Worm (Caenorhabditis elegans) whole organism, L1 larva: ENCODE data around the gene F55G11.6.

Source experiments
- aha-1 ChIP-seq: fragments of 150-350 bp; optimal IDR thresholded peaks from 2 replicates; lab custom pipeline; 2014; ENCODE audit warnings: missing biosample characterization, missing genetic modification characterization
- ceh-90 ChIP-seq: sonication (generic microtip); optimal IDR thresholded peaks from 2 replicates; lab custom pipeline; 2016; ENCODE audit warnings: missing genetic modification characterization, missing compliant biosample characterization
- elt-3 ChIP-seq, 6 experiments: fragments of 150-350 bp in 1 of 6; sonication (generic microtip); optimal IDR thresholded peaks; 2 replicates each; lab custom pipeline; 2017 to 2018; ENCODE audit warnings: missing biosample characterization in 6 of 6, missing genetic modification characterization in 6 of 6, inconsistent platforms in 1 of 6
- ets-5 ChIP-seq: fragments of 200-800 bp; sonication (Bioruptor generic); IDR thresholded peaks from 2 replicates; pipeline ENCODE4 v1.3.6; 2022; ENCODE audit warnings: missing genetic modification characterization, missing compliant biosample characterization
- isw-1 ChIP-seq: fragments of 200-800 bp; sonication (Bioruptor generic); IDR thresholded peaks from 2 replicates; pipeline ENCODE4 v1.3.6; 2022; ENCODE audit warnings: missing genetic modification characterization, missing compliant biosample characterization
- lin-39 ChIP-seq: fragments of 150-350 bp; optimal IDR thresholded peaks from 2 replicates; lab custom pipeline; 2014; ENCODE audit warnings: missing biosample characterization, missing genetic modification reagents, missing genetic modification characterization
- mep-1 ChIP-seq: fragments of 150-350 bp; optimal IDR thresholded peaks from 2 replicates; lab custom pipeline; 2014; ENCODE audit warnings: missing biosample characterization, missing genetic modification characterization
- pqm-1 ChIP-seq: sonication (generic microtip); optimal IDR thresholded peaks from 3 replicates; lab custom pipeline; 2017; ENCODE audit warnings: missing biosample characterization, missing genetic modification characterization
- tbx-2 ChIP-seq: sonication (generic microtip); optimal IDR thresholded peaks from 2 replicates; lab custom pipeline; 2016; ENCODE audit warnings: missing genetic modification characterization, missing compliant biosample characterization
- unc-62 ChIP-seq: fragments of 150-350 bp; optimal IDR thresholded peaks from 2 replicates; lab custom pipeline; 2014; ENCODE audit warnings: missing biosample characterization, missing genetic modification reagents, missing genetic modification characterization

DNA sequence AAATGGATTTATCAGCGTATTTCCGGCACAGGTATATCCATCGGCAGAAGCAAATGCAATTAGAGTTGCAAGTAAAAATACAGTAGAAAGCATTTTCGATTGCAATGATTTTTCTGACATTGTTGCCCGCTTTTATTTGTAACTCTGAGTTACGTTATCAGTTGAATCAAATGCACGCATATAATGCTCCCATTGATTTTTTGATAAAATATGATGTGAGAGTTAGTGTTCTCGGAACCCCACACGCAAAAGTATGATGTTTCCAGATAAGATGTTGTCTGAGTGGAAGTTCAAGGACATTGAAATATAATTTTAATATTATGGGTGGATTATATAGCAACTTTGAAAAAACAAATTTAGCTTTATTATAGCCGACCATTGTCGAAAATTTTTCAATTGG is 45.8 kb upstream of the F55G11.6 start, which contains the start of gene K08D8.5:
- TF ChIP-seq ceh-90 (tag; lab: Kevin White, UChicago) = no peak
- TF ChIP-seq lin-39 (tag; lab: Kevin White, UChicago) = no peak
- TF ChIP-seq unc-62 (GFP tag; lab: Kevin White, UChicago) = no peak
- TF ChIP-seq isw-1 (GFP tag; lab: Robert Waterston, UW) = no peak
- TF ChIP-seq pqm-1 = no peak
- no peak for TF ChIP-seq aha-1
- TF ChIP-seq mep-1 (tag; lab: Kevin White, UChicago) = no peak
- TF ChIP-seq ets-5 (GFP tag; lab: Robert Waterston, UW) = no peak
- no peak for TF ChIP-seq tbx-2 (tag; lab: Kevin White, UChicago)
- TF ChIP-seq elt-3 (tag; optimal IDR thresholded peaks at IDR 0.05; lab: Kevin White, UChicago) = no peak
